Worm (Caenorhabditis elegans) whole organism, early embryonic: Measurements from ENCODE around the gene C07A12.18.

Experiments
- B0310.2 ChIP-seq: sonication (generic microtip); optimal IDR thresholded peaks from 2 replicates; lab custom pipeline; 2016; ENCODE audit warnings: mild to moderate bottlenecking, missing genetic modification characterization, missing compliant biosample characterization
- F13C5.2 ChIP-seq: sonication (generic microtip); optimal IDR thresholded peaks from 2 replicates; lab custom pipeline; 2017; ENCODE audit warnings: mild to moderate bottlenecking, missing genetic modification characterization, inconsistent platforms, missing compliant biosample characterization
- aly-1 ChIP-seq: sonication (generic microtip); optimal IDR thresholded peaks from 2 replicates; lab custom pipeline; 2016; ENCODE audit warnings: missing genetic modification characterization, missing compliant biosample characterization
- ama-1 ChIP-seq: fragments of 150-350 bp; optimal IDR thresholded peaks from 2 replicates; lab custom pipeline; 2014
- ceh-13 ChIP-seq: fragments of 200-800 bp; sonication (Bioruptor generic); optimal IDR thresholded peaks from 2 replicates; lab custom pipeline; 2018; ENCODE audit warnings: mild to moderate bottlenecking, missing genetic modification characterization, missing compliant biosample characterization
- ceh-36 ChIP-seq: sonication (generic microtip); optimal IDR thresholded peaks from 2 replicates; lab custom pipeline; 2016; ENCODE audit warnings: missing genetic modification characterization, inconsistent platforms, missing compliant biosample characterization
- ets-7 ChIP-seq: sonication (generic microtip); optimal IDR thresholded peaks from 2 replicates; lab custom pipeline; 2016; ENCODE audit warnings: missing genotype, missing genetic modification characterization, missing compliant biosample characterization
- flt-1 ChIP-seq: fragments of 200-800 bp; sonication (Bioruptor generic); IDR thresholded peaks from 2 replicates; pipeline ENCODE4 v1.3.6; 2022; ENCODE audit warnings: missing genetic modification characterization, missing compliant biosample characterization
- hmbx-1 ChIP-seq: sonication (generic microtip); optimal IDR thresholded peaks from 2 replicates; lab custom pipeline; 2016; ENCODE audit warnings: mild to moderate bottlenecking, missing genetic modification characterization, missing compliant biosample characterization
- hmg-4 ChIP-seq: fragments of 200-800 bp; sonication (Bioruptor generic); optimal IDR thresholded peaks from 2 replicates; lab custom pipeline; 2018; ENCODE audit warnings: mild to moderate bottlenecking, missing genetic modification characterization, missing compliant biosample characterization
- hnd-1 ChIP-seq: sonication (generic microtip); optimal IDR thresholded peaks from 2 replicates; lab custom pipeline; 2016; ENCODE audit warnings: missing genetic modification characterization, missing compliant biosample characterization
- pes-1 ChIP-seq: fragments of 200-800 bp; sonication (Bioruptor generic); IDR thresholded peaks from 2 replicates; pipeline ENCODE4 v1.3.6; 2022; ENCODE audit warnings: missing genetic modification reagents, missing genetic modification characterization, missing compliant biosample characterization
- scrt-1 ChIP-seq: fragments of 200-800 bp; sonication (Bioruptor generic); IDR thresholded peaks from 2 replicates; pipeline ENCODE4 v1.3.6; 2022; ENCODE audit warnings: missing genetic modification characterization, missing compliant biosample characterization
- sea-1 ChIP-seq: fragments of 200-800 bp; sonication (Bioruptor generic); conservative IDR thresholded peaks from 2 replicates; pipeline ENCODE4 v1.3.6; 2022; ENCODE audit warnings: missing genetic modification characterization, missing compliant biosample characterization
- tbx-11 ChIP-seq: fragments of 200-800 bp; sonication (Bioruptor generic); IDR thresholded peaks from 2 replicates; pipeline ENCODE4 v1.3.6; 2022; ENCODE audit warnings: missing genetic modification characterization, missing compliant biosample characterization
- tbx-37 ChIP-seq: fragments of 200-800 bp; sonication (Bioruptor generic); conservative IDR thresholded peaks from 2 replicates; pipeline ENCODE4 v1.3.6; 2022; ENCODE audit warnings: missing genetic modification reagents, missing genetic modification characterization, missing compliant biosample characterization
- tra-4 ChIP-seq: sonication (generic microtip); optimal IDR thresholded peaks from 2 replicates; lab custom pipeline; 2017; ENCODE audit warnings: missing genetic modification characterization, missing compliant biosample characterization

Gene C07A12.18

DNA sequence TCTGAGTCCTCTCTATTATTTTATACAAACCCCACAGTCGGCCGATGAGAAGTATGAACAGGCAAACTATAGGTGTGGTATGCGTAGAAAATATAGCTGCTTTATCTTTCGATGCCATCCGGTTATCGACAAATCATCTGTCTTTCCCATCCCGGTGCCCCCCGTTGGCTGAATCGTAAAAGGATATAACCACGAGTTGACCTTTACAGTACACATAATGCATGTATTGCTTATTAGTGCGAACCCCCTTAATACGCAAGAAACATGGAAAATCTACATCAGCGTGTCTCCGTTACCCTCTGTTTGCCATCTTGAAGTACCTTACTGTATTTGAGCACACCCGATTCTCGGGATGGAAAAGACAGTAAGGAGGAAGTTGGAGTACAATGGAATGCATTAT is 774 bp downstream of the C07A12.18 start:
- no peak for TF ChIP-seq tra-4 (tag; lab: Kevin White, UChicago)
- TF ChIP-seq ama-1 (lab: Kevin White, UChicago) = no peak
- TF ChIP-seq ets-7 (tag; lab: Kevin White, UChicago) = no peak
- TF ChIP-seq hmbx-1 = no peak
- TF ChIP-seq scrt-1 = no peak
- TF ChIP-seq ceh-13 (GFP tag; lab: Kevin White, UChicago) = no peak

DNA sequence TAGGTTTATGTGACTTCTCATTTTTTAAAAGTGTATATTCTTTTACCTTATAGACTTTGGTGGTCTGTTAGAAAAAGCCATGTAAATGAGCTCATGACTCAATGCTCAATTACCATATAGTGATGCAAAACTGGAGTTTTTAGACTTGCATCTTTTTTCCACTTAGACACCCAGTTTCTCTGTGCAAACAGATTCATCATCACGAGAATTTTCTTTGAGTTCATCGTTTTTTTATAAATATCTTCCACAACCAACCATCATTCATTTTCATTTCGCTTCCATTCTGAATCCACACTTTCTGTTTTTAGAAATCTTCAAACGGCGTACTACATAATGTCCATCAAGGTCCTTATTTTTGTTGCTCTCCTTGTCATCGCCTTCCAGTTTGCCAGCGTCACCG is 5.2 kb downstream of the C07A12.18 start, which contains the start of gene C07A12.2:
Gene C07A12.2, plus strand, starts transcription at position 301 of the 400 bp plus-strand sequence.
- TF ChIP-seq pes-1 (GFP tag; lab: Robert Waterston, UW) (no peak), tbx-11 (GFP tag; lab: Robert Waterston, UW) (no peak), ama-1 (lab: Kevin White, UChicago) (no peak), ceh-36 (no peak), flt-1 (GFP tag; lab: Robert Waterston, UW) (no peak), hmbx-1 (no peak), aly-1 (no peak), hmg-4 (no peak)

DNA sequence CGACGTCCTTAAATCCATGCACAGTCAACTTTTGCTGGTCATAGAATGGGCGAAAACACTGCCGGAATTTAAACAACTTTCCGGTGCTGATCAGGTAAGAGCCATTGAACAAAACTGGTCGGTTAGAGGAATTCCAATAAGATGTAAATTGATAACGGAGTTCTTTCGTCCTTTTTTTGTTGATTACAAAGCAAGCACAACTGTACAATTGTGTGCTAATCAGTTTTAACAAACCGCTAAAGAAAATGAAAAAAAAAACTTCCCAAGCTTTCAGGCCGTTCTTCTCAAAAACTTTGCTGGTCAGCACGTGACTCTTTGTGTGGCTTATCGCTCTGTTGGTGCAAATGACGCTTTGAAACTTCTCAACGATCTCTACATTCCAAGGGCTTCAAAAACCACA is 15.6 kb downstream of the C07A12.18 start:
- TF ChIP-seq ceh-13 (GFP tag; lab: Kevin White, UChicago) (no peak), F13C5.2 (tag; lab: Kevin White, UChicago) (no peak), sea-1 (GFP tag; lab: Robert Waterston, UW) (no peak), tbx-37 (GFP tag; lab: Robert Waterston, UW) (no peak), hmbx-1 (no peak), tbx-11 (GFP tag; lab: Robert Waterston, UW) (no peak), flt-1 (GFP tag; lab: Robert Waterston, UW) (no peak), ama-1 (lab: Kevin White, UChicago) (no peak), ets-7 (tag; lab: Kevin White, UChicago) (no peak), scrt-1 (no peak)

DNA sequence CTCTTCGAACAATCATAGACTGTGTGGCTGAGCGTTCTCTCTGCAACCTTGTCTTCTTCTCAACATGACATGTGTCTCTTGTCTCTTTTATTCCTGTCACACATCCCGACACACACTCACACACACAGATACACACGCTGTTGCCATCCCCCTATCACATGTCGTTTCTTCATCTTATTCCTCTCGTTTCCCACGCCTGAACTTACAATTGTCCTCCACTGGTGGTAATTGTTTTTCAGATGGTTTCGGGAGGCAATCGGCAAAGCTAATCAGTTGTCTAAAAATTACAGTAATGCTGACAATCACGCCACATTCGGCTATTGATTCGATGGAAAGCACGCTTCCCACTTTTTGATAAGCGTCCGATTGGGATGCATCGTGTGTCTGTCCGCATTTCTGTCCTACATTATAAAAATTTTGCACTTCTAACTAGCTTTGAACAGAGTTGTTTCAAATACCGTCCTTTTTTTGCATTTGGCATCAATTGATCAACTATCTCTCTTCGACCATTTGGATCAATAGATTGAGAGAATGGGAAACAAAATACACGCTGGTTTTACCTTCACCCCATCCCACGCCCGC is 17.5 kb downstream of the C07A12.18 start, which contains the start of gene nhr-35:
Gene nhr-35, plus strand, starts transcription at position 532 of the 582 bp plus-strand sequence.
- TF ChIP-seq hmbx-1 (no peak), F13C5.2 (tag; lab: Kevin White, UChicago) (no peak), ets-7 (tag; lab: Kevin White, UChicago) (no peak), pes-1 (GFP tag; lab: Robert Waterston, UW) (no peak), hnd-1 (no peak), tra-4 (tag; lab: Kevin White, UChicago) (no peak), hmg-4 (peak; percentile 19), B0310.2 (tag; lab: Kevin White, UChicago) (no peak)

DNA sequence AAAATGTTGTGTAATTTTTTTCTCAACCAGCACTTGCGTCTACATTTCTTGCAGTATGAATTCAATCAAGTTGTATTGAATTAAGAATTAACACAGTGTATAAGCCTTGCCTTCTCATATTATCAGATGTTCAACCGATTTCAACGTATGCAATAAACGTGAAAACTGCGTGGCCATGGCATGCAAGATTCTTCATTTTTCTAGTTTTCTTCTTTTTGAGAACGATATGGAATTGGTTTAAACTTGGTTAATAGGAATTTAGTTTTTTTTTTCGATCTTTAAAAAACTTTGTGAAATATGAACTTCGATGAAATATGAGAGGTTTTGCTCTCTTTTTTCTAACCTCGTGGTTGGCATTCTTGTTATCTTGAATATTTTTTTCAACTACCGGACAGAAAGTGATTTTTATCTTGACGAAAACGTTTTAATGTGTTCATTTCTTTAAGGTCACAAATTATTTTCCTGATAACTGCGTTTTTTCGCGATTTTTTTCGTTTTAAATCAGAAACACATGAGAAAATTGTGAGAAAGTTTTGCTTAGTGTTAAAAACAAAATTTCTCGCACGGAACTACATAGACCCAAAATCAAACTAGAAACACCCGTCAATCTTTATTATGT is 19.2 kb downstream of the C07A12.18 start:
- TF ChIP-seq F13C5.2 (tag; lab: Kevin White, UChicago) (no peak), sea-1 (GFP tag; lab: Robert Waterston, UW) (no peak), ama-1 (lab: Kevin White, UChicago) (no peak), ets-7 (tag; lab: Kevin White, UChicago) (no peak), tra-4 (tag; lab: Kevin White, UChicago) (no peak), hmg-4 (no peak), ceh-13 (GFP tag; lab: Kevin White, UChicago) (no peak), scrt-1 (no peak), hnd-1 (no peak), tbx-37 (GFP tag; lab: Robert Waterston, UW) (no peak), flt-1 (GFP tag; lab: Robert Waterston, UW) (no peak), pes-1 (GFP tag; lab: Robert Waterston, UW) (no peak), ceh-36 (no peak), hmbx-1 (no peak), aly-1 (no peak)

DNA sequence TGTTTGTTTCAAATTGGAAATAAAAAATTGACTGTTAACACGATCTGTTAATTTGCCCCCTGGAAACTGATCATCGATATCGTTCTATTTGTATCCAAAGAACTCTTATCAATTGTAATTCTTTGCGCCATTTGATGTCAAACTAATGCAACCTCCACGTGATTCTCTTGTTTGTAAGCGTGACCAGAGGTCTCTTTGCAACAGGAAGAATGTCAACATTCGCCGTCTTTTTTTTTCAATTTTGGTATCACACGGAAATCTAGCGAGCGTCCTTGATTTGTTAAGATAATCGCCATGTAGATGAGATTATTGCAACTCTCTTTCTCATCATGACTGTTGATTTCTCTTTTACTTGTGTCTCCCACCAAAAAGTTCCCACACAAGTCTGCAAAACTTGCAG is 20.8 kb downstream of the C07A12.18 start:
- no peak for TF ChIP-seq aly-1
- TF ChIP-seq scrt-1 = no peak
- TF ChIP-seq tra-4 (tag; lab: Kevin White, UChicago) = no peak
- no peak for TF ChIP-seq tbx-37 (GFP tag; lab: Robert Waterston, UW)
- TF ChIP-seq hmg-4 = no peak
- no peak for TF ChIP-seq F13C5.2 (tag; lab: Kevin White, UChicago)
- no peak for TF ChIP-seq sea-1 (GFP tag; lab: Robert Waterston, UW)
- no peak for TF ChIP-seq ceh-36

DNA sequence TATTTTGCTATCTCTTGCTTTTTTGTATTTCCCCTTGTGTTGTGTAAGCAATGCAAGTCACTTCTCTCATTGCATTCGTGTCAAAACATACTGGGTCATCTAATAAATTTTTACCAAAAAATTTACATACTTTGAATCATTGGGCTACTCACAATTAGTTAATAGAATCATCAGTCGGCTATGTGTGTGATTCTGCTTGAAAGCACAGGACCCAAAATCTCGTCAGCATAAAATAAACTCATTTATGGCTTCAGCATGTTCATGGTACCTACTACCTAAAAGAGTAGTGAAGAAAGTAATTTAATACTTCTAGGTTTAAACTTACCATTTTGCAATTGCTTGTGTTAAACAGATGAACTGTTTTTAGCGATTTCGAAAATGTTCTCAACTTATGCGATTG is 23.3 kb downstream of the C07A12.18 start:
- TF ChIP-seq B0310.2 (tag; lab: Kevin White, UChicago) (no peak), flt-1 (GFP tag; lab: Robert Waterston, UW) (no peak), sea-1 (GFP tag; lab: Robert Waterston, UW) (no peak), ets-7 (tag; lab: Kevin White, UChicago) (no peak)

DNA sequence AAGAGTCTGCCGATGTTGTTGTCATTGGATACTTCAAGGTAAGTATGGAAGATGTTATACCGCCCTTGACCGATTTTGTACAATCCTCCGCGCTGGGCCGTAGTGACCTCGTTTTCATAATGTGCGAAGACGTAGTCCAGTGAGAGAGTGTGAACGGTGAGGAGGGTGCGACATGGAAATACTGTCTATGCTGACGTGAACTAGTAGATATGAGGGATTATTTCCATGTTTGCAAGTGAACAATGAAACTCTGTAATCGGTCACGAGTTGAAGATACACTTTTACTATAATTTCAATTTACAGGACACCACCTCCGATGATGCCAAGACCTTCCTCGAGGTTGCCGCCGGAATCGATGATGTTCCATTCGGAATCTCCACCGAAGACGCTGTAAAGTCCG is 24.9 kb downstream of the C07A12.18 start:
- TF ChIP-seq pes-1 (GFP tag; lab: Robert Waterston, UW) (0 out of 2 replicates have a peak, but pooled peaks have one; percentile 12), ceh-13 (GFP tag; lab: Kevin White, UChicago) (no peak)
